Fruit fly (Drosophila melanogaster): ENCODE measurements around the gene CG6293.
A peak's percentile ranks its signal among the peaks of the same experiment; 100 is the strongest.

CG6293 gene

DNA sequence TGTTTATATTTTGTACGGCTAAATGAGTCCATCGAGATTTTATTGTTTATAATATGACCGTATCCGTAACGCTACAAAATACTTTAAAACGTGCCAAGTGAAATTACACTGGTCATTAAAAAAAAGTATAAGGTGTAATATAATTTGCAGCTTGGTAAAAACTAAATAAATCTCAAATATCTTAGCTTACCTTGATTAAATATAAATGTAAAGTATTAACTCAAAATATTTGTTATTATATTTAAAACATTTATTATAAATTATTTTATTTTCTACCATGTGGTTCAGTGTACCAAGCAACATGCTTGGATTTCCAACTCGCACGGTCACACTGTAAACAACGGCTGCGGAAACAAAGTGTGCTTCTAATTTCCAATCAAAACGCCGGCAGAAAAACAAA, 49.6 kb downstream of the CG6293 start, which contains the start of the genes Sirt6 and pont (continued):
- TF ChIP-seq CG6808 (GFP tag; optimal IDR thresholded peaks at IDR 0.05) (peak; percentile 79), CG1621 (tag; optimal IDR thresholded peaks at IDR 0.05) (peak; percentile 79), lz (GFP tag; optimal IDR thresholded peaks at IDR 0.05) (peak; percentile 82), Ets96B (tag; optimal IDR thresholded peaks at IDR 0.05) (peak; percentile 96), CG8319 (GFP tag; optimal IDR thresholded peaks at IDR 0.05) (peak; percentile 83), Hr4 (GFP tag; optimal IDR thresholded peaks at IDR 0.05) (peak; percentile 87), CG8632 (GFP tag; optimal IDR thresholded peaks at IDR 0.05) (peak; percentile 93), CG6163 (GFP tag; IDR thresholded peaks at IDR 0.05) (no peak), fkh (GFP tag; optimal IDR thresholded peaks at IDR 0.05) (peak; percentile 94), CG6276 (GFP tag; optimal IDR thresholded peaks at IDR 0.05) (peak; percentile 84), acj6 (GFP tag; optimal IDR thresholded peaks at IDR 0.05) (peak; percentile 95), dsx (GFP tag; optimal IDR thresholded peaks at IDR 0.05; ENCODE audit: poor library complexity, severe bottlenecking) (peak; percentile 96), CG31627 (GFP tag; optimal IDR thresholded peaks at IDR 0.05) (peak; percentile 80)
